Worm (Caenorhabditis elegans) whole organism, midembryonic: ENCODE results near the gene Y62H9A.15.

Experiments used
- T22C8.4 ChIP-seq: fragments of 200-800 bp; sonication (Bioruptor generic); IDR thresholded peaks from 2 replicates; pipeline ENCODE4 v1.3.6; 2022; ENCODE audit warnings: missing genetic modification characterization, missing compliant biosample characterization
- cog-1 ChIP-seq: sonication (generic microtip); optimal IDR thresholded peaks from 2 replicates; lab custom pipeline; 2016; ENCODE audit warnings: missing genetic modification characterization, missing compliant biosample characterization
- flt-1 ChIP-seq: fragments of 200-800 bp; sonication (Bioruptor generic); IDR thresholded peaks from 2 replicates; pipeline ENCODE4 v1.3.6; 2022; ENCODE audit warnings: missing genetic modification characterization, missing compliant biosample characterization
- klf-2 ChIP-seq: fragments of 200-800 bp; sonication (Bioruptor generic); conservative IDR thresholded peaks from 2 replicates; pipeline ENCODE4 v1.3.6; 2022; ENCODE audit warnings: missing genetic modification reagents, missing genetic modification characterization, missing compliant biosample characterization
- med-1 ChIP-seq: sonication (generic microtip); optimal IDR thresholded peaks from 2 replicates; lab custom pipeline; 2017; ENCODE audit warnings: missing genetic modification characterization, mild to moderate bottlenecking, missing compliant biosample characterization, antibody characterized with exemption, missing genetic modification reagents; ENCODE audit not compliant: insufficient read depth
- ref-1 ChIP-seq: fragments of 200-800 bp; sonication (Bioruptor generic); conservative IDR thresholded peaks from 2 replicates; pipeline ENCODE4 v1.3.6; 2022; ENCODE audit warnings: missing genetic modification reagents, missing genetic modification characterization, missing compliant biosample characterization
- tab-1 ChIP-seq: fragments of 200-800 bp; sonication (Bioruptor generic); IDR thresholded peaks from 2 replicates; pipeline ENCODE4 v1.3.6; 2022; ENCODE audit warnings: missing genetic modification characterization, missing compliant biosample characterization
- ztf-23 ChIP-seq: fragments of 200-800 bp; sonication (Bioruptor generic); IDR thresholded peaks from 2 replicates; pipeline ENCODE4 v1.3.6; 2022; ENCODE audit warnings: missing genetic modification reagents, missing genetic modification characterization, missing compliant biosample characterization
- ztf-29 ChIP-seq: fragments of 200-800 bp; sonication (Bioruptor generic); IDR thresholded peaks from 2 replicates; pipeline ENCODE4 v1.3.6; 2022; ENCODE audit warnings: missing genetic modification reagents, missing genetic modification characterization, missing compliant biosample characterization

The Y62H9A.15 gene

ce11 chrX:11882800-11883199, 27.1 kb downstream of the Y62H9A.15 start, which contains the start of the genes Y62H9A.5 and ule-5:
TSS of gene Y62H9A.5 (minus strand) at chrX:11882900.
TSS of gene ule-5 (plus strand) at chrX:11883127.
- TF ChIP-seq ref-1 = no peak
- no peak for TF ChIP-seq flt-1 (GFP tag; lab: Robert Waterston, UW)
- no peak for TF ChIP-seq cog-1 (tag; lab: Kevin White, UChicago)
- no peak for TF ChIP-seq ztf-23 (GFP tag; lab: Robert Waterston, UW)
- TF ChIP-seq T22C8.4 (GFP tag; lab: Robert Waterston, UW) = no peak
- TF ChIP-seq ztf-29 = no peak
- TF ChIP-seq med-1 (GFP tag; lab: Kevin White, UChicago) = no peak
- no peak for TF ChIP-seq tab-1 (GFP tag; lab: Robert Waterston, UW)
- no peak for TF ChIP-seq klf-2 (GFP tag; lab: Robert Waterston, UW)

ce11 chrX:11879871-11880270, 30.1 kb downstream of the Y62H9A.15 start, which contains the start of the genes Y62H9A.3 and Y62H9A.4:
TSS of gene Y62H9A.3 (minus strand) at chrX:11879971.
TSS of gene Y62H9A.4 (plus strand) at chrX:11880126.
- TF ChIP-seq med-1 (GFP tag; lab: Kevin White, UChicago) = no peak

- TF ChIP-seq T22C8.4 (GFP tag; lab: Robert Waterston, UW) = no peak
- no peak for TF ChIP-seq flt-1 (GFP tag; lab: Robert Waterston, UW)
- TF ChIP-seq ref-1 = no peak
- TF ChIP-seq ztf-23 (GFP tag; lab: Robert Waterston, UW) = no peak
Measured at ce11 chrX:11878109-11878508, 31.8 kb downstream of the Y62H9A.15 start, which contains the start of gene Y62H9A.2. TSS of gene Y62H9A.2 (minus strand) at chrX:11878209.

ce11 chrX:11875260-11875659, 34.7 kb downstream of the Y62H9A.15 start, which contains the start of gene Y62H9A.1:
TSS of gene Y62H9A.1 (plus strand) at chrX:11875541.
- TF ChIP-seq T22C8.4 (GFP tag; lab: Robert Waterston, UW) (no peak), ref-1 (no peak), ztf-29 (no peak), cog-1 (tag; lab: Kevin White, UChicago) (no peak), tab-1 (GFP tag; lab: Robert Waterston, UW) (no peak), ztf-23 (GFP tag; lab: Robert Waterston, UW) (no peak), med-1 (GFP tag; lab: Kevin White, UChicago) (no peak), klf-2 (GFP tag; lab: Robert Waterston, UW) (no peak), flt-1 (GFP tag; lab: Robert Waterston, UW) (no peak)

- TF ChIP-seq med-1 (GFP tag; lab: Kevin White, UChicago) (no peak), ztf-23 (GFP tag; lab: Robert Waterston, UW) (no peak), flt-1 (GFP tag; lab: Robert Waterston, UW) (no peak), T22C8.4 (GFP tag; lab: Robert Waterston, UW) (no peak), klf-2 (GFP tag; lab: Robert Waterston, UW) (no peak), ztf-29 (no peak), cog-1 (tag; lab: Kevin White, UChicago) (no peak), tab-1 (GFP tag; lab: Robert Waterston, UW) (no peak), ref-1 (no peak)
Measured at ce11 chrX:11872210-11872609, 37.7 kb downstream of the Y62H9A.15 start.

- TF ChIP-seq T22C8.4 (GFP tag; lab: Robert Waterston, UW) (no peak), flt-1 (GFP tag; lab: Robert Waterston, UW) (no peak), med-1 (GFP tag; lab: Kevin White, UChicago) (no peak), klf-2 (GFP tag; lab: Robert Waterston, UW) (no peak), ref-1 (no peak), ztf-23 (GFP tag; lab: Robert Waterston, UW) (no peak), cog-1 (tag; lab: Kevin White, UChicago) (no peak), tab-1 (GFP tag; lab: Robert Waterston, UW) (no peak), ztf-29 (no peak)
Measured at ce11 chrX:11870393-11870792, 39.6 kb downstream of the Y62H9A.15 start.

- TF ChIP-seq klf-2 (GFP tag; lab: Robert Waterston, UW) (no peak), cog-1 (tag; lab: Kevin White, UChicago) (no peak)
Measured at ce11 chrX:11869260-11869659, 40.7 kb downstream of the Y62H9A.15 start, which contains the start of gene dot-1.2. TSS of gene dot-1.2 (minus strand) at chrX:11869360.

ce11 chrX:11865083-11865482, 44.9 kb downstream of the Y62H9A.15 start, which contains the start of gene F54F7.6:
TSS of gene F54F7.6 (plus strand) at chrX:11865383.
- no peak for TF ChIP-seq ztf-23 (GFP tag; lab: Robert Waterston, UW)
- no peak for TF ChIP-seq med-1 (GFP tag; lab: Kevin White, UChicago)
- no peak for TF ChIP-seq ref-1
- TF ChIP-seq cog-1 (tag; lab: Kevin White, UChicago) = no peak
- no peak for TF ChIP-seq tab-1 (GFP tag; lab: Robert Waterston, UW)
- no peak for TF ChIP-seq klf-2 (GFP tag; lab: Robert Waterston, UW)
- no peak for TF ChIP-seq T22C8.4 (GFP tag; lab: Robert Waterston, UW)
- TF ChIP-seq flt-1 (GFP tag; lab: Robert Waterston, UW) = no peak
- no peak for TF ChIP-seq ztf-29

ce11 chrX:11863307-11863706, 46.6 kb downstream of the Y62H9A.15 start, which contains the start of gene F54F7.10:
TSS of gene F54F7.10 (plus strand) at chrX:11863607.
- TF ChIP-seq tab-1 (GFP tag; lab: Robert Waterston, UW) (no peak), flt-1 (GFP tag; lab: Robert Waterston, UW) (no peak), ref-1 (no peak), cog-1 (tag; lab: Kevin White, UChicago) (no peak), ztf-29 (no peak), klf-2 (GFP tag; lab: Robert Waterston, UW) (no peak), ztf-23 (GFP tag; lab: Robert Waterston, UW) (no peak), med-1 (GFP tag; lab: Kevin White, UChicago) (no peak), T22C8.4 (GFP tag; lab: Robert Waterston, UW) (no peak)
